Fruit fly (Drosophila melanogaster): ENCODE data around the gene spg.

Gene spg

dm6 chr3R:28904174-28904573 is 59.1 kb downstream of the spg start:
- TF ChIP-seq usp (GFP tag; optimal IDR thresholded peaks at IDR 0.05) (no peak), psq (optimal IDR thresholded peaks at IDR 0.05) (no peak), CG8478 (optimal IDR thresholded peaks at IDR 0.05) (no peak), Dll (optimal IDR thresholded peaks at IDR 0.05) (no peak), pan (optimal IDR thresholded peaks at IDR 0.05) (no peak), EcR (GFP tag; optimal IDR thresholded peaks at IDR 0.05) (no peak)

dm6 chr3R:28904816-28905435 is 59.9 kb downstream of the spg start:
- no peak for TF ChIP-seq psq (optimal IDR thresholded peaks at IDR 0.05)
- no peak for TF ChIP-seq pan (optimal IDR thresholded peaks at IDR 0.05)
- TF ChIP-seq CG8478 (optimal IDR thresholded peaks at IDR 0.05) = no peak
- no peak for TF ChIP-seq EcR (GFP tag; optimal IDR thresholded peaks at IDR 0.05)
- no peak for TF ChIP-seq Dll (optimal IDR thresholded peaks at IDR 0.05)
- no peak for TF ChIP-seq usp (GFP tag; optimal IDR thresholded peaks at IDR 0.05)

- TF ChIP-seq Dll (optimal IDR thresholded peaks at IDR 0.05) = no peak
- no peak for TF ChIP-seq pan (optimal IDR thresholded peaks at IDR 0.05)
- TF ChIP-seq usp (GFP tag; optimal IDR thresholded peaks at IDR 0.05) = no peak
- no peak for TF ChIP-seq CG8478 (optimal IDR thresholded peaks at IDR 0.05)
- no peak for TF ChIP-seq EcR (GFP tag; optimal IDR thresholded peaks at IDR 0.05)
- no peak for TF ChIP-seq psq (optimal IDR thresholded peaks at IDR 0.05)
These were observed 66.7 kb downstream of the spg start for dm6 chr3R:28911758-28912157.

- no peak for TF ChIP-seq EcR (GFP tag; optimal IDR thresholded peaks at IDR 0.05)
- TF ChIP-seq CG8478 (optimal IDR thresholded peaks at IDR 0.05) = no peak
- no peak for TF ChIP-seq pan (optimal IDR thresholded peaks at IDR 0.05)
- TF ChIP-seq Dll (optimal IDR thresholded peaks at IDR 0.05) = no peak
- no peak for TF ChIP-seq psq (optimal IDR thresholded peaks at IDR 0.05)
- TF ChIP-seq usp (GFP tag; optimal IDR thresholded peaks at IDR 0.05) = no peak
These were observed 68.0 kb downstream of the spg start for dm6 chr3R:28913039-28913438.

- TF ChIP-seq psq (optimal IDR thresholded peaks at IDR 0.05) (no peak), usp (GFP tag; optimal IDR thresholded peaks at IDR 0.05) (no peak), Dll (optimal IDR thresholded peaks at IDR 0.05) (no peak), CG8478 (optimal IDR thresholded peaks at IDR 0.05) (no peak), pan (optimal IDR thresholded peaks at IDR 0.05) (no peak), EcR (GFP tag; optimal IDR thresholded peaks at IDR 0.05) (no peak)
These were observed 69.0 kb downstream of the spg start for dm6 chr3R:28913890-28914750.
